Fruit fly (Drosophila melanogaster): ENCODE results near the gene CG12268.

The CG12268 gene

dm6 chr3R:23927429-23927828, 20.8 kb downstream of the CG12268 start, which contains the start of gene CG13601 (continued):
- no peak for TF ChIP-seq wor (GFP tag; IDR thresholded peaks at IDR 0.05)
- TF ChIP-seq CG10274 (GFP tag; optimal IDR thresholded peaks at IDR 0.05), result no peak
- no peak for TF ChIP-seq chif (GFP tag; optimal IDR thresholded peaks at IDR 0.05)
- TF ChIP-seq Drgx (GFP tag; IDR thresholded peaks at IDR 0.05), result no peak
- no peak for TF ChIP-seq wdn (GFP tag; IDR thresholded peaks at IDR 0.05)
- TF ChIP-seq ewg (GFP tag; optimal IDR thresholded peaks at IDR 0.05), result peak; percentile 39
- 0 out of 3 replicates have a peak, but pooled peaks have one; percentile 29 for TF ChIP-seq mld (GFP tag; IDR thresholded peaks at IDR 0.05; ENCODE audit: partially characterized antibody)
- no peak for TF ChIP-seq sim (GFP tag; IDR thresholded peaks at IDR 0.05)
- no peak for TF ChIP-seq dan (GFP tag; IDR thresholded peaks at IDR 0.05)
- TF ChIP-seq bab2 (GFP tag; optimal IDR thresholded peaks at IDR 0.05), result no peak
- TF ChIP-seq seq (GFP tag; IDR thresholded peaks at IDR 0.05), result no peak
- no peak for TF ChIP-seq ATbp (GFP tag; optimal IDR thresholded peaks at IDR 0.05)
- no peak for TF ChIP-seq Hmx (GFP tag; optimal IDR thresholded peaks at IDR 0.05)
- TF ChIP-seq CG1603 (tag; optimal IDR thresholded peaks at IDR 0.05), result peak; percentile 59
- TF ChIP-seq CG5180 (GFP tag; optimal IDR thresholded peaks at IDR 0.05), result no peak
- peak; percentile 79 for TF ChIP-seq CG16813 (GFP tag; IDR thresholded peaks at IDR 0.05; ENCODE audit: partially characterized antibody)
- TF ChIP-seq CG33557 (GFP tag; optimal IDR thresholded peaks at IDR 0.05), result no peak
- TF ChIP-seq CG3065 (GFP tag; optimal IDR thresholded peaks at IDR 0.05), result no peak
- no peak for TF ChIP-seq CG17361 (GFP tag; IDR thresholded peaks at IDR 0.05)
- no peak for TF ChIP-seq Nf-YB (GFP tag; optimal IDR thresholded peaks at IDR 0.05)
- TF ChIP-seq CG7963 (GFP tag; IDR thresholded peaks at IDR 0.05; ENCODE audit: partially characterized antibody), result 0 out of 3 replicates have a peak, but pooled peaks have one; percentile 53
- TF ChIP-seq Trl (optimal IDR thresholded peaks at IDR 0.05), result no peak
- TF ChIP-seq Trl (GFP tag; optimal IDR thresholded peaks at IDR 0.05), result no peak
- TF ChIP-seq hth (optimal IDR thresholded peaks at IDR 0.05), result no peak
- no peak for TF ChIP-seq scrt (GFP tag; optimal IDR thresholded peaks at IDR 0.05)
- TF ChIP-seq kah (GFP tag; optimal IDR thresholded peaks at IDR 0.05), result no peak
- no peak for TF ChIP-seq Oli (tag; optimal IDR thresholded peaks at IDR 0.05)

- no peak for TF ChIP-seq Optix (GFP tag; IDR thresholded peaks at IDR 0.05)
- TF ChIP-seq CoRest (tag; optimal IDR thresholded peaks at IDR 0.05), result peak; percentile 23
- TF ChIP-seq ems (GFP tag; optimal IDR thresholded peaks at IDR 0.05), result no peak
- peak; percentile 43 for TF ChIP-seq trem (tag; optimal IDR thresholded peaks at IDR 0.05)
- no peak for TF ChIP-seq sd (tag; optimal IDR thresholded peaks at IDR 0.05)
- TF ChIP-seq Hr39 (optimal IDR thresholded peaks at IDR 0.05), result no peak
- TF ChIP-seq CG13287 (GFP tag; IDR thresholded peaks at IDR 0.05; ENCODE audit: partially characterized antibody), result peak; percentile 72
- TF ChIP-seq her (GFP tag; optimal IDR thresholded peaks at IDR 0.05), result no peak
- TF ChIP-seq gfzf (GFP tag; optimal IDR thresholded peaks at IDR 0.05), result peak; percentile 66
- TF ChIP-seq sna (GFP tag; IDR thresholded peaks at IDR 0.05; ENCODE audit: partially characterized antibody), result peak; percentile 16; the same call in 1 of the 2 replicates
- TF ChIP-seq ssp (GFP tag; IDR thresholded peaks at IDR 0.05), result peak; percentile 74
- peak; percentile 70 for TF ChIP-seq MBD-R2 (GFP tag; IDR thresholded peaks at IDR 0.05)
- TF ChIP-seq CG32772 (GFP tag; IDR thresholded peaks at IDR 0.05), result no peak
- TF ChIP-seq amos (GFP tag; IDR thresholded peaks at IDR 0.05; ENCODE audit: partially characterized antibody), result peak; percentile 15; the same call in 1 of the 2 replicates
- no peak for TF ChIP-seq Mes4 (GFP tag; optimal IDR thresholded peaks at IDR 0.05)
- TF ChIP-seq PHDP (tag; optimal IDR thresholded peaks at IDR 0.05), result no peak
- TF ChIP-seq Myb (GFP tag; optimal IDR thresholded peaks at IDR 0.05), result peak; percentile 96
- peak; percentile 6 for TF ChIP-seq stwl (tag; optimal IDR thresholded peaks at IDR 0.05)
- peak; percentile 79 for TF ChIP-seq CG9797 (GFP tag; optimal IDR thresholded peaks at IDR 0.05)
- peak; percentile 21 for TF ChIP-seq Ets97D (GFP tag; optimal IDR thresholded peaks at IDR 0.05)
- peak; percentile 47; the same call in 2 of the 4 replicates for TF ChIP-seq Dll (GFP tag; IDR thresholded peaks at IDR 0.05; ENCODE audit: partially characterized antibody)
- peak; percentile 71 for TF ChIP-seq Dref (GFP tag; IDR thresholded peaks at IDR 0.05)
- TF ChIP-seq H2.0 (GFP tag; IDR thresholded peaks at IDR 0.05), result no peak
- 0 out of 2 replicates have a peak, but pooled peaks have one; percentile 2 for TF ChIP-seq CG42726 (GFP tag; IDR thresholded peaks at IDR 0.05; ENCODE audit: partially characterized antibody)
- peak; percentile 49 for TF ChIP-seq BEAF-32 (GFP tag; optimal IDR thresholded peaks at IDR 0.05)
Observed at dm6 chr3R:23924200-23924599, 24.0 kb downstream of the CG12268 start, which contains the start of gene Ndc1. TSS of gene Ndc1 (plus strand) at chr3R:23924399.

All from whole organism, embryonic.